Worm (Caenorhabditis elegans) whole organism, young adult: ENCODE measurements around the gene F35C11.3.

ENCODE experiments used
- Y53G8AR.9 ChIP-seq: fragments of 200-800 bp; sonication (Bioruptor generic); conservative IDR thresholded peaks from 2 replicates; pipeline ENCODE4 v1.3.6; 2022; ENCODE audit warnings: missing genetic modification reagents, missing genetic modification characterization, missing compliant biosample characterization
- aptf-2 ChIP-seq: fragments of 200-800 bp; sonication (Bioruptor generic); conservative IDR thresholded peaks from 2 replicates; pipeline ENCODE4 v1.3.6; 2022; ENCODE audit warnings: missing genetic modification reagents, missing genetic modification characterization, missing compliant biosample characterization
- aptf-3 ChIP-seq: fragments of 200-800 bp; sonication (Bioruptor generic); IDR thresholded peaks from 2 replicates; pipeline ENCODE4 v1.3.6; 2022; ENCODE audit warnings: missing genetic modification characterization, missing compliant biosample characterization
- ceh-100 ChIP-seq: fragments of 200-800 bp; sonication (Bioruptor generic); IDR thresholded peaks from 2 replicates; pipeline ENCODE4 v1.3.6; 2022; ENCODE audit warnings: missing genetic modification reagents, missing genetic modification characterization, missing compliant biosample characterization
- ceh-58 ChIP-seq: fragments of 200-800 bp; sonication (Bioruptor generic); IDR thresholded peaks from 2 replicates; pipeline ENCODE4 v1.3.6; 2022; ENCODE audit warnings: missing genetic modification characterization, missing compliant biosample characterization
- ets-4 ChIP-seq: fragments of 200-800 bp; sonication (Bioruptor generic); optimal IDR thresholded peaks from 2 replicates; lab custom pipeline; 2018; ENCODE audit warnings: mild to moderate bottlenecking, missing genetic modification characterization, missing compliant biosample characterization
- hsf-1 ChIP-seq: fragments of 200-800 bp; sonication (Bioruptor generic); IDR thresholded peaks from 2 replicates; pipeline ENCODE4 v1.3.6; 2022; ENCODE audit warnings: missing genetic modification reagents, missing genetic modification characterization, missing compliant biosample characterization
- madf-8 ChIP-seq: fragments of 200-800 bp; sonication (Bioruptor generic); conservative IDR thresholded peaks from 2 replicates; pipeline ENCODE4 v1.3.6; 2022; ENCODE audit warnings: missing genetic modification reagents, missing genetic modification characterization, missing compliant biosample characterization
- pha-4 ChIP-seq: fragments of 150-350 bp; sonication (generic microtip); optimal IDR thresholded peaks from 2 replicates; lab custom pipeline; 2014; ENCODE audit warnings: missing biosample characterization, missing genetic modification reagents, missing genetic modification characterization

DNA sequence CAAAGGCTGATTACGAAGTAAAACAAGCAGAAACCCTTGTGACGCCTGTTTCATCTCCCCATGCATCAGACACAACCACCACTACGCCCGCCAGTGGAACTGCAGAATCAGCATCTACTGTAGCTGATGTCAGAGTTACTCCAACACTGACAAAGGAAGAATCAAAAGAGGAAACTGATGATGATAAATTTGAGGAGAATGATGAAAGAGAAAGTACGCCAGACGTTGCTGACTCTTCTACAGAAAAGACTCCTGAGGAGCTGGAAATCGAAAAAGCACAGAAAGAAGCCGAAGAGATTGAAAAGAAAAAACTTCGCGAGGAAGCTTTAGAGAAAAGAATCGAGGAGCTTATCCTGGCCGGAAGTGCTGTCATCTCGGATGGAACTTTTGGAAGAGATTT lies 28.3 kb upstream of the F35C11.3 start:
- TF ChIP-seq Y53G8AR.9 (no peak), pha-4 (tag; lab: Kevin White, UChicago) (no peak), ets-4 (GFP tag; lab: Kevin White, UChicago) (no peak), ceh-58 (GFP tag; lab: Robert Waterston, UW) (no peak), madf-8 (GFP tag; lab: Robert Waterston, UW) (no peak), ceh-100 (GFP tag; lab: Robert Waterston, UW) (no peak), aptf-3 (GFP tag; lab: Robert Waterston, UW) (no peak), hsf-1 (GFP tag; lab: Robert Waterston, UW) (no peak), aptf-2 (GFP tag; lab: Robert Waterston, UW) (no peak)
